Fruit fly (Drosophila melanogaster) whole organism: ENCODE data around the gene Tdh.
"Not testable (repeated sequence)": the region's sequence is repeated elsewhere in the genome, so short reads cannot be mapped to it uniquely, and the experiment has no call there.

Source experiments
- CG8478 ChIP-seq: fragments of >200 bp; optimal IDR thresholded peaks from 2 replicates; lab custom pipeline; 2018; ENCODE audit warnings: inconsistent platforms
- Dll ChIP-seq: fragments of >200 bp; optimal IDR thresholded peaks from 2 replicates; lab custom pipeline; 2017
- EcR ChIP-seq, 2 experiments: fragments of >200 bp; optimal IDR thresholded peaks; 2 replicates each; lab custom pipeline; 2017; ENCODE audit warnings: missing biosample characterization in 2 of 2, missing genetic modification characterization in 2 of 2, missing genetic modification reagents in 2 of 2
- pan ChIP-seq: fragments of >200 bp; optimal IDR thresholded peaks from 2 replicates; lab custom pipeline; 2017
- psq ChIP-seq: fragments of >200 bp; optimal IDR thresholded peaks from 2 replicates; lab custom pipeline; 2017
- usp ChIP-seq: fragments of >200 bp; optimal IDR thresholded peaks from 2 replicates; lab custom pipeline; 2017; ENCODE audit warnings: missing biosample characterization, missing genetic modification characterization, mixed read lengths

The Tdh gene

DNA sequence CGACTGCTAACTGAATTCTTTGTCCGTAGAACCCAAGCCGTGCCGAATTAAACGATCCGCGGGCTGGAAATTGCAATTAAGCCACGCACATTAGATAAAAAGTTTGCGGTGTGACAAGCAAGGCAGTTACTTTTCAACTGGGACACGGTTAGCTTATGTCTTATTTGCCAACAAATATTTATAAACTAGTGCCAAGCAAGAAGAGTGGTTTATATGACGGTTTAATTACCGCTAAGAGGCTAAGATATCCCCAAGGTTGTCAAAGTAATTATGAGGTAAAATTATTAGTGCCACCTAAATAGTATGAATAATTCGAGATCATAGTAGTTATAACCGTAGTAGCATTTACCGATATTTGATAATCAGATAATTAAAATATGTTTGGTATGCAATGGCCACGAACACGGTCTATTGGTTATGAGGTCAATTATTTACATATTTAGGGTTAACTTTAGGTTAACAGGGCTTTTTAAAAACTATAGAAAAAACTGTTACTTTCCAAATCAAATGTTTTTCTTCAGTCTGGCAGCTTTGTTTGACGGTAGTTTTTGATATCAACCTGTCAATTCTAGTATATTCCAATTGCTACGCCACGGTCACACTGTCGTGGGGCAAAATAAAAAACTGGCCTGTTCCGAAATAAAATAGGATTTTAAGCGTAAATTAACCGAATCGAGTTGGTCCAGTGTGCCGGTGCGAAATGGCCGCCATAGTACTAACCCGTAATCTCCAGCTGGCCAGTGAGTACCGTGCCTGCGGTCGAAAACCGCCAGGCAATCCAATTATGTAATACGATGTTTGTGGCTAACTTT is 28.2 kb downstream of the Tdh start, which contains the start of gene ZnT77C:
TSS of gene ZnT77C (minus strand) at position 142 of the 812 bp plus-strand sequence.
- no peak for TF ChIP-seq psq
- no peak for TF ChIP-seq CG8478 (lab: Kevin White, UChicago)
- no peak for TF ChIP-seq EcR (GFP tag; optimal IDR thresholded peaks at IDR 0.05; lab: Kevin White, UChicago)
- no peak for TF ChIP-seq pan (lab: Kevin White, UChicago)
- TF ChIP-seq Dll (lab: Kevin White, UChicago) = no peak
- TF ChIP-seq usp (GFP tag; lab: Kevin White, UChicago) = no peak

DNA sequence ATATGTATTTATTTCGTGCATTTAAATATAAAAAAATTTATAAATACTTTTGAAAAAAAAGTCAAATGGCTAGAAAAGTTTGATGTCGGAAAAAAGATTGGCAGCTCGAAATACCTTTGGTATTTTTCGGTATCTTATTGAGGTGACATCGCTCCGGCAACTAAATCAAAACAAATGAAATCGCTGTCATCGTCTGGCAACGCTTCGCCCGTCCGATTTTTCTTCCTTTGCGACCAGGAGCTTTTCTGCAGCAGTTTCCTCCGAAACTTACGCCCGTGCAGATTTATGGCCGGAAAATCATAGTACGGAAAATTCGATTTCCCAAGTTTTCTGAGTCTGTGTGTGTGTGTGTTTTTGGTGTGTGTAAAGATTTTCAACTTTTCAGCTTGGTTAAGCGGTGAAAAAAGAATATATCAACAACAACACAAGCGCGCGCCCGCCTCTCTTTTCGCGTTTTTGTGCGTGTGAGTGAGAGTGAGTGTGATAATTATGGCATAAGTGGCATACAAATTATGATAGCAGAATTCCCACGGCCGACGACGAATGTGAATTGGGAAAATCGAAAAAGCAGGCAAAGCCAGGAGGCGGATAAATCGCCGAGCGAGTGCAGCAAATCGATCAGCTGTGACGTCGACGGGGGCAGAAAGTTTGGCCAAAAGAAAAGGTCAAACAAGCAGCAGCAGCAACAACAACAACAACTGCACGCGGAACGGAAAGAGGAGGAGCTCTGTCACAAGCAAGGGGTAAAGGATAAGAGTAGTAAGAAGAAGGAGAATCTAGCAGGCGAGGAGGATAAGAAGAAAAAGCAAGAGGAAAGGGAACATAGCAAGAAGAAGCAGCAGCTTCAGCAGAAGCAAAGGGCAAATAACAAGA is 30.6 kb downstream of the Tdh start, which contains the start of gene CG32425:
TSS of gene CG32425 (plus strand) at position 200 of the 873 bp plus-strand sequence.
- TF ChIP-seq usp (GFP tag; lab: Kevin White, UChicago) = no peak
- no peak for TF ChIP-seq Dll (lab: Kevin White, UChicago)
- no peak for TF ChIP-seq CG8478 (lab: Kevin White, UChicago)
- no peak for TF ChIP-seq EcR (GFP tag; optimal IDR thresholded peaks at IDR 0.05; lab: Kevin White, UChicago)
- TF ChIP-seq pan (lab: Kevin White, UChicago) = no peak
- no peak for TF ChIP-seq psq

DNA sequence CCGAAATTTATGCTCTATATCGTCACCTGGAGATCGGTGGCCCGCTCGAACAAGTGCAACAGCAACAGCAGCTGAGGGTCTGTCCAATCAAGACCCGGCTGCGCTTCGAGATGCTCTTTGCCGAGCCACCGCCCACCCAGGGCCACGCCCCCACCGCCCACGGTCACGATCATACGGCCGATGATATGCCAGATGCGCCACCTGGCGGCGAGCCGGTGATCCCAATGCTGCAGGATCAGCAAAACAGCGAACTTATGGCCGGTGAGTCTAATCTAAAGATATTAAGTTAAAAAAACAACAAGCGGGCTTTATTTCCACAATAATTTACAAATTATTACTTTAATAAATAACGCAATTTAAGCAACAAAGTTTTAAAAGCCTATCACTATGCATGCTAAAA is 31.5 kb downstream of the Tdh start:
- TF ChIP-seq usp (GFP tag; lab: Kevin White, UChicago) (no peak), CG8478 (lab: Kevin White, UChicago) (no peak), pan (lab: Kevin White, UChicago) (no peak), EcR (GFP tag; optimal IDR thresholded peaks at IDR 0.05; lab: Kevin White, UChicago) (no peak), psq (no peak), Dll (lab: Kevin White, UChicago) (no peak)

DNA sequence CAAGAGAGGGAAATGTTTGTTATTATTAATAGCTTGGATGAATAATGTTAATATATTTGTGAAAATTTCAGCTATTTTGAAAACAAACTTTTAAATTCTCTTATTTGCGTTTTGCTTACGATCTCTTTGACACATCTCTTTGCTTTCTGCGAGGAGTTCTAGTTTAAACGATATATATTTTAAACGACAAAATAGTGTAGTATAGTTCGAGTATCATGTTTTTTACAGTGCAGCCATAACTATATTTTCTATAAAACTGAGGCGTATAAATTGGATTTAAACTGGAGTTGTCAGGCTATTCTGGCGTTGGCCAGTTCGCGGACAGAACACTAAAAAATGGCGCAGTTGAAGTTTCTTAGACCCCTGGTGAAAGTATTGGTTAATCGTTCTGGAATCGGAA is 32.8 kb downstream of the Tdh start, which contains the start of gene CG18281:
TSS of gene CG18281 (plus strand) at position 301 of the 400 bp plus-strand sequence.
- TF ChIP-seq Dll (lab: Kevin White, UChicago); EcR (GFP tag; optimal IDR thresholded peaks at IDR 0.05; lab: Kevin White, UChicago); usp (GFP tag; lab: Kevin White, UChicago): not testable (repeated sequence)

DNA sequence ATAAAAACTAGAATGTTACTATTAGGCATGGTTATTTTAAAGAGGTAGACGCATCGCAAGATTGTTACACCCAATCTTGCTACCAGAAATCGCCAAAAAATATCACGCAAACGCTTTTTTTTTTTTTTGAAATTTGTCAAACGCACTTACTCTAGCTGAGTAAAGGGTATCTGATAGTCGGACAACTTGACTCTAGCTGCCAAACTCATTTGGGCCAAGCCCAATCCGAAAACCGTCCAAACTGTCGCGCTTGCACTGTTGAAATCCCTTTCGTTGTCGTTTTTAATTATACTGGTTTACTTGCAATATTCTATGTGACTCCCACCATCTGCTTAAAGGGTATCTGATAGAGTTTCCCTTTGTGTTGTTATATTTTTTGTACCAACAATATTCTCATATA is 36.5 kb downstream of the Tdh start:
- TF ChIP-seq pan (lab: Kevin White, UChicago) (no peak), psq (no peak), EcR (GFP tag; optimal IDR thresholded peaks at IDR 0.05; lab: Kevin White, UChicago) (no peak), Dll (lab: Kevin White, UChicago) (no peak), usp (GFP tag; lab: Kevin White, UChicago) (no peak), CG8478 (lab: Kevin White, UChicago) (no peak)

DNA sequence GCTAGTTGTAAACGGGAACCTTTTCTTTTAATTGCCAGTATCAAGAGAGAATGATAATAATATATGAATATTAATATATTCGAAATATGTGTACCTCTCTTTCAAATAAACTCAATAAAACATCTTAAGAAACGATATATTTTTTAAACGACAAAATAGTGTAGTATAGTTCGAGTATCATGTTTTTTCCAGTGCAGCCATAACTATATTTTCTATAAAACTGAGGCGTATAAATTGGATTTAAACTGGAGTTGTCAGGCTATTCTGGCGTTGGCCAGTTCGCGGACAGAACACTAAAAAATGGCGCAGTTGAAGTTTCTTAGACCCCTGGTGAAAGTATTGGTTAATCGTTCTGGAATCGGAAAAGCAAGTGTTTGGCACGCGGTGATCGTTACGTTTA is 37.1 kb downstream of the Tdh start, which contains the start of gene CG17637:
TSS of gene CG17637 (plus strand) at position 301 of the 400 bp plus-strand sequence.
- not testable (repeated sequence) for TF ChIP-seq CG8478 (lab: Kevin White, UChicago); pan (lab: Kevin White, UChicago); psq

DNA sequence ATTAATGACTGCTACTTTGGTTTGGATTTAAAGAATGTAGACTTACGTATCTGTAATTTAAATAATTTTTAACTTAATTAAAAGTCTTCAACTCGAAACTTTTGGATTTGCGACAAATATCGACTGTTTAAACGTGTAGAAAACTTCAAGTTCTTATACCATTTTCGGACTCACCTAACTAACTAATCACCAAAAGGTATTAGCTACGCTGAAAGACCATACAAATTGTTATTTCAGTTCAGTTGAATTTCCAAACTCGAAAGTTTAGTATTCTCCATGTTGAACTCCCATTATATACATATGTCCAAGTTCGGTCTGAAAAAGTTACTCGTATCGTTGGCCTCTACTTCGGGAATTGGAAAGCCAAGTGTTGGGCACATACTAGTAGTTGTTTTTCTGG is 39.0 kb downstream of the Tdh start, which contains the start of gene CG5078:
TSS of gene CG5078 (plus strand) at position 301 of the 400 bp plus-strand sequence.
- TF ChIP-seq CG8478 (lab: Kevin White, UChicago) (no peak), pan (lab: Kevin White, UChicago) (no peak), Dll (lab: Kevin White, UChicago) (no peak), usp (GFP tag; lab: Kevin White, UChicago) (no peak), EcR (GFP tag; optimal IDR thresholded peaks at IDR 0.05; lab: Kevin White, UChicago) (no peak), psq (no peak)

DNA sequence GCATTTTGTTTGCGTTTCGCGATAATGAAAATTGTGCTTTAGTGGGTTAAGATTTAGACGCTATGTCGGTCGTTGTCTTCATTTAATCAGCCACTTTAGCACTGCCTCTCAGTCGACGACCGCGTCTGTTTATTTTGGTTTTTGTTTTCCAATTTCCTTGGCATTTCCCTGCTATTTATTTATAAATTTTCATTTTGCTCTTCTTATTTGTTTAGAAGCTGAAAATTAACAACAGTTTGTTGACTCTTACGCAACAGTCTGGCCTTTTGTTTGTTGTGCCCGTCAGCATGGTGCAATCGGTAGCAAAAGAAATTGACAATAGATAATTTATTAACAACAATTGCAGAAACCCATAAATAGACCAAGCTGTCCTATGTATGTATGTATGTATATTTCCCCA is 40.8 kb downstream of the Tdh start:
- no peak for TF ChIP-seq pan (lab: Kevin White, UChicago)
- no peak for TF ChIP-seq usp (GFP tag; lab: Kevin White, UChicago)
- TF ChIP-seq psq = no peak
- TF ChIP-seq CG8478 (lab: Kevin White, UChicago) = no peak
- no peak for TF ChIP-seq EcR (GFP tag; optimal IDR thresholded peaks at IDR 0.05; lab: Kevin White, UChicago)
- no peak for TF ChIP-seq Dll (lab: Kevin White, UChicago)

DNA sequence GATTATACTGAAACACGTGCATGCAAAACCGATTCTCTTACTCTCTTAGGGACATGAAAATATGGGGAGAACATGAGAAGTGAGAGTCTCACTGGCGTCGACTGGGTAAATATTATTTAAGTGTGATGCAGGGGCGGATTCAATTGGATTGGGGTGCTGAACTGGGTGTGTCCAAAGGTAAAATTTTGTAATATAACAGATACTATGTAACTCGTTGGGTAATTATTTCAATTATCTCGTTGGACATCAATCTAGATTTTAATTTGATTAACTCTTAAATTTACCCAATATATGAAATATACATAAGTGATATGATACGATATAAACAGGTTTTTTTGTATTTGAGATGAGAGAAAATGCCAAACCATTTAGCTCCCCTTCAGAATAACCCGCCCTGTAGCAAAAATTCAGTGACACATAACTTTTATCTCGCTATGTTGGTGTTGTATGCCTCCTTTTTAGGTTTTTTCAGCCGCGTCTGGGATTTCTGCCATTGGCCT is 41.4 kb downstream of the Tdh start:
- no peak for TF ChIP-seq EcR (GFP tag; optimal IDR thresholded peaks at IDR 0.05; lab: Kevin White, UChicago)
- TF ChIP-seq Dll (lab: Kevin White, UChicago) = no peak
- TF ChIP-seq usp (GFP tag; lab: Kevin White, UChicago) = no peak
- TF ChIP-seq psq = no peak
- TF ChIP-seq CG8478 (lab: Kevin White, UChicago) = no peak
- TF ChIP-seq pan (lab: Kevin White, UChicago) = no peak

DNA sequence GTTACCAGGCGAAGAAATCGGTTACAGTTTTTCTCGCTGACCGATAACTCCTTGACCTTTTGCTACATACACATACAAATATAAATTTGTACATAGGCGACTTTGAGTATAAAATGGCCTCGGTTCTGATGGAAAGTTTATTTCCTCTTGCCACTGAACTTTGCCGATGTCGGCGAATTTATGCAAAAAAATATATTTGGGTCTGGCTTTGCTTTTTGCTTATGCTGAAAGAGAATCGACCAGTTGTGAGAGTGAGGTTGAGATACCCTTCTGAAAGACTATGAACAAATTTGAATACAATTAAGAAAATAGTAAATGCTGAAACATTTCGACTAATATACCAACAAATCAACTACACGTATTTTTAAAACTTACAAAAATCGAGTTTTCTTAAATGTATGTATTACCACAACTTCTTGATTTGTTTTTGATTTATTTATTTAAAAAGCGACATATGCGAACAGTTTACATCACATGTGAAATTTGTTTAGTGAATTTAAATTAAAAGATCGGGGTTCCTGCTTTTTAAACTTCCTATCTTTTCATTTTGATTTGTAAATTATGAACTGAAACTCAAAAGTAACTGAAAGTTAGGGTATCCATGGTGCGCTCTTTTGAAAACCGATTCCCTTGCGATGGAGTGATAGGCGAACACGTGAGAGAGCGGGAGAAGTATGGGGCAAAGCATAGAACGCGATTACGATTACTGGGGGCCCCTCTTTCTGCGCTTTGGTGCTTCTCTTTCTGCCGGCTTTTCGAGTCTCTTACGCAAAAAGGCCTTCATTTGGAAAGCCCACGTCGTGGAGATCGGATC is 42.6 kb downstream of the Tdh start:
- TF ChIP-seq EcR (GFP tag; optimal IDR thresholded peaks at IDR 0.05; lab: Kevin White, UChicago) = no peak
- no peak for TF ChIP-seq psq
- no peak for TF ChIP-seq pan (lab: Kevin White, UChicago)
- TF ChIP-seq usp (GFP tag; lab: Kevin White, UChicago) = no peak
- TF ChIP-seq Dll (lab: Kevin White, UChicago) = no peak
- TF ChIP-seq CG8478 (lab: Kevin White, UChicago) = no peak
